Fruit fly (Drosophila melanogaster) S2 (cell line): ENCODE data around the gene AnxB10.
"Not testable (repeated sequence)": the region's sequence is repeated elsewhere in the genome, so short reads cannot be mapped to it uniquely, and the experiment has no call there.

Experiments
- CG8478 ChIP-seq: fragments of >200 bp; optimal IDR thresholded peaks from 2 replicates; lab custom pipeline; 2018
- CTCF ChIP-seq, 2 experiments: fragments of >200 bp; optimal IDR thresholded peaks; 2 replicates each; lab custom pipeline; 2018

Gene AnxB10

DNA sequence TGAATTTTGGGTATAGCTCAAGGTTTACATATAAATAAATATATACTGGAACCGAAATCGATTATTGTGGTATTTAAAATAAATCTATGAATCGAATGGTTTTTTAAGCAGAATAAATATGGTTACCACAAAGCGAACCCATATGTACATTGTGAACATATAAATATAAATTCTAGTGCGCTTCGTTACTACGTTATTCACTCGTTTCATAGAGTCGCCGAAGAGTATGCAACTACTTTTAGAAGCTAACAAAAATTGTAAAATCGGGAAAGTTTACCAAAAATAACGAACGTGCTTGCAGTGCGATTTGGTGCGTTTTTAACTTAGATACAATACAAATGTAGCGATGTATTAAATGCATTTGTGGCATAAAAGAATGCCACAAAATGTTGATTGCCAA is 17.4 kb downstream of the AnxB10 start:
- TF ChIP-seq CG8478 (lab: Kevin White, UChicago) (no peak), CTCF (optimal IDR thresholded peaks at IDR 0.05; lab: Kevin White, UChicago) (no peak)

- no peak for TF ChIP-seq CG8478 (lab: Kevin White, UChicago)
- TF ChIP-seq CTCF (optimal IDR thresholded peaks at IDR 0.05; lab: Kevin White, UChicago): no peak
These were observed 25.6 kb downstream of the AnxB10 start, which contains the start of gene aspr for dm6 chrX:20147693-20148174. aspr (plus strand) TSS chrX:20148124.

DNA sequence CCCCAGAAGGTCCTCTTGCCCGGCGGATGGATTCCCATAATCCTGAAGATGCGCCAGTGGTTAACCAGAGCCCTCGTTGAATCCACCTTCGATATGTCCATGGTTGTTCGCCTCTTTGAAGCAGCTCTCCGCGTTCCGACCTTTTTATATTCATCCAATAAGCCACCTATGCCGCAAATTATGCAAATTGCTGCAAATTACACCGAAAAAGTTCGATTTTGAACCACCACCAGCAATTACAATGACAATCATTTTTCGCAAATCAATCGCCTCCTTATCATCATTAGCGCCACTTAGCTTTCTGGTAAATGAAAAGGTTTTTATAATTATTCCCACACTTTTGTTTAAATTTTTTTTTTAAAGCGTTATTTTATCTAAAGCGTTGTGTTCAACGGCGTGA is 30.2 kb downstream of the AnxB10 start, which contains the start of gene Or19a:
Or19a (minus strand) TSS at position 101 of the 400 bp plus-strand sequence.
- TF ChIP-seq CG8478 (lab: Kevin White, UChicago); CTCF (optimal IDR thresholded peaks at IDR 0.05; lab: Kevin White, UChicago): not testable (repeated sequence)

- TF ChIP-seq CG8478 (lab: Kevin White, UChicago) (no peak), CTCF (optimal IDR thresholded peaks at IDR 0.05; lab: Kevin White, UChicago) (no peak)
These were observed 32.6 kb downstream of the AnxB10 start, which contains the start of gene CG34332 for dm6 chrX:20140710-20141109. CG34332 (plus strand) TSS chrX:20141010.

- TF ChIP-seq CTCF (optimal IDR thresholded peaks at IDR 0.05; lab: Kevin White, UChicago) (no peak), CG8478 (lab: Kevin White, UChicago) (no peak)
These were observed 33.8 kb downstream of the AnxB10 start, which contains the start of gene CG42583 for dm6 chrX:20139493-20139892. CG42583 (plus strand) TSS chrX:20139793.

DNA sequence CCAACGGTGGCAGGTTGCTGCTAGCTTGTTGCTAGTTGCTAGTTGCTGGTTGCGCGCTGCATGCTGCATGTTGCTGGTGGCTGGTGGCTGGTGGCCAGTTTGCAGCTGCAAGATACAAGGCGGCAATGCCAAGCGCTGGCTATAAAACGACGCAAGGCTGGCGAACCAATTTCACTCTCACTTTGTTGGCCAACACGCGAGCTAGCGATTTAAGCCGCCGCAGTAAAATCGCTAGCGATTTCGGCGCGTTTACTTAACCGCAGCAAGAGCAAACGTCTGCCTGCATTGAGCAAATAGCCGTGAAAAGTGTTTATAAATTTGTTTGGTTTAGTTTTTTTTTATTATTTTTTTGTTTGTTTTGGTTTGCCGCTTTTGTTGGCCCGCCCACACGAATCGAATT is 39.9 kb downstream of the AnxB10 start, which contains the start of gene CG15322:
CG15322 (plus strand) TSS at position 148 of the 400 bp plus-strand sequence.
- TF ChIP-seq CG8478 (lab: Kevin White, UChicago): no peak
- no peak for TF ChIP-seq CTCF (optimal IDR thresholded peaks at IDR 0.05; lab: Kevin White, UChicago)

DNA sequence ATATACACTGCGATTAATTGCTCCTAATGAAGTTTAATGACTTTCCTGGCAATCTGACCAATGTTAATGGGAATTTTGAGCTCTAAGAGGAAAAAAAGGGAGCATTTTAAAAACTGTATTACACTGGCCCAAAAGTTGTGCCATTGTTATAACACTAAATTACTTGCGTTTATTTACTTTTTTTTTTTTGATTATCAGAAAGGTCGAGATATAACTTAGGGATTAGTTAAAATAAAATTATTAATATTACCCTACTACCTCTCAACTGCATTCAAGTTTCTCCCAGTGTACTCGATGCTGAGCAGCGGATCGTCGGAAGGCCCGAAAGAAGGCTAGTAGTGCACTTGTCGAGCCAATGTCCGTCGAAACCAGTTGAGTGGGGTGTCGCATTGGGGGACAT is 42.8 kb downstream of the AnxB10 start:
- TF ChIP-seq CG8478 (lab: Kevin White, UChicago): no peak
- no peak for TF ChIP-seq CTCF (optimal IDR thresholded peaks at IDR 0.05; lab: Kevin White, UChicago)

dm6 chrX:20129554-20129953 is 43.8 kb downstream of the AnxB10 start:
- TF ChIP-seq CG8478 (lab: Kevin White, UChicago) (no peak), CTCF (optimal IDR thresholded peaks at IDR 0.05; lab: Kevin White, UChicago) (no peak)

DNA sequence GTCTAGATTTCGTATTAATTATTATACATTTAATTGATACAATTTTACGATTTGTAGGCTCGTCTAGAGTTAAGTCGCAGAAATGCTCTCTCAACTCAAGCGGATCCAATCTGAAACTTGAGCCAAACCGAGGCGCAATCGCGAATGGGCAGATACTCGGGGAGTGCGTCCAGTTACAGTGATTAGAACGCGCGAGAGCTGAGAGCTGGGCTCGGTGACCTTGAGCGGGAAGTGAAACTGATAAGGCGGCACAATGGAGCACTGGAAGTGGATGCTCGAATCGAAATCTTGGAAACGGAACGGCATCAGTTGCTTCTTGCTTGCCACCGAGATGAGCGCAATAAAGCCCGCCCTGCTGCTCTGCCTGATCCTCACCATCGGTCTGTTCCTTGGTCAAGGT is 51.2 kb downstream of the AnxB10 start, which contains the start of gene CG34331:
CG34331 (plus strand) TSS at position 301 of the 400 bp plus-strand sequence.
- TF ChIP-seq CG8478 (lab: Kevin White, UChicago): no peak
- TF ChIP-seq CTCF (optimal IDR thresholded peaks at IDR 0.05; lab: Kevin White, UChicago): no peak
